Worm (Caenorhabditis elegans) whole organism, L2 larva: Measurements from ENCODE around the gene F29C4.4.

Experiments used
- C34F6.9 ChIP-seq: fragments of 150-350 bp; optimal IDR thresholded peaks from 2 replicates; lab custom pipeline; 2014; ENCODE audit warnings: missing biosample characterization, missing genetic modification characterization
- F13H6.1 ChIP-seq: sonication (generic microtip); optimal IDR thresholded peaks from 2 replicates; lab custom pipeline; 2016; ENCODE audit warnings: missing genetic modification characterization, missing compliant biosample characterization
- ZK546.5 ChIP-seq: sonication (generic microtip); optimal IDR thresholded peaks from 2 replicates; lab custom pipeline; 2017; ENCODE audit warnings: missing biosample characterization, missing genetic modification characterization
- alr-1 ChIP-seq: fragments of 150-350 bp; optimal IDR thresholded peaks from 2 replicates; lab custom pipeline; 2014; ENCODE audit warnings: missing biosample characterization, missing genetic modification characterization
- aly-2 ChIP-seq: fragments of 150-350 bp; optimal IDR thresholded peaks from 2 replicates; lab custom pipeline; 2014; ENCODE audit warnings: missing biosample characterization, missing genetic modification characterization
- ama-1 ChIP-seq: fragments of 150-350 bp; optimal IDR thresholded peaks from 2 replicates; lab custom pipeline; 2018; ENCODE audit warnings: inconsistent platforms
- ceh-82 ChIP-seq: fragments of 150-350 bp; optimal IDR thresholded peaks from 2 replicates; lab custom pipeline; 2014; ENCODE audit warnings: missing biosample characterization, missing genetic modification characterization
- crh-2 ChIP-seq: sonication (generic microtip); optimal IDR thresholded peaks from 2 replicates; lab custom pipeline; 2017; ENCODE audit warnings: missing biosample characterization, missing genetic modification characterization
- egl-27 ChIP-seq: sonication (generic microtip); optimal IDR thresholded peaks from 3 replicates; lab custom pipeline; 2017; ENCODE audit warnings: missing biosample characterization, missing genetic modification reagents, missing genetic modification characterization
- elt-1 ChIP-seq: fragments of 150-350 bp; optimal IDR thresholded peaks from 2 replicates; lab custom pipeline; 2014; ENCODE audit warnings: missing biosample characterization, missing genetic modification characterization
- elt-3 ChIP-seq: sonication (generic microtip); optimal IDR thresholded peaks from 2 replicates; lab custom pipeline; 2017; ENCODE audit warnings: missing biosample characterization, missing genetic modification characterization
- fos-1 ChIP-seq: fragments of 150-350 bp; optimal IDR thresholded peaks from 2 replicates; lab custom pipeline; 2014; ENCODE audit warnings: missing biosample characterization, missing genetic modification characterization
- lin-13 ChIP-seq: fragments of 150-350 bp; optimal IDR thresholded peaks from 2 replicates; lab custom pipeline; 2014; ENCODE audit warnings: missing biosample characterization, missing genetic modification reagents, missing genetic modification characterization
- lin-39 ChIP-seq: fragments of 150-350 bp; optimal IDR thresholded peaks from 2 replicates; lab custom pipeline; 2014; ENCODE audit warnings: missing biosample characterization, missing genetic modification reagents, missing genetic modification characterization
- lsy-2 ChIP-seq, 2 experiments: fragments of 150-350 bp in 1 of 2; sonication (generic microtip) in 1 of 2; optimal IDR thresholded peaks; 2 replicates each; lab custom pipeline; 2014 to 2017; ENCODE audit warnings: missing biosample characterization in 2 of 2, missing genetic modification characterization in 2 of 2
- mbf-1 ChIP-seq: sonication (generic microtip); optimal IDR thresholded peaks from 2 replicates; lab custom pipeline; 2017; ENCODE audit warnings: missing biosample characterization, missing genetic modification characterization
- mdl-1 ChIP-seq, 2 experiments: fragments of 150-350 bp in 1 of 2; sonication (generic microtip) in 1 of 2; optimal IDR thresholded peaks; 2 replicates each; lab custom pipeline; 2017; ENCODE audit warnings: missing biosample characterization in 2 of 2, missing genetic modification characterization in 2 of 2
- nhr-10 ChIP-seq: sonication (generic microtip); optimal IDR thresholded peaks from 2 replicates; lab custom pipeline; 2017; ENCODE audit warnings: missing biosample characterization, missing genetic modification characterization
- nhr-11 ChIP-seq: fragments of 150-350 bp; optimal IDR thresholded peaks from 2 replicates; lab custom pipeline; 2014; ENCODE audit warnings: missing biosample characterization, missing genetic modification characterization
- nhr-12 ChIP-seq: fragments of 150-350 bp; optimal IDR thresholded peaks from 2 replicates; lab custom pipeline; 2014; ENCODE audit warnings: missing biosample characterization, missing genetic modification characterization
- nhr-129 ChIP-seq: fragments of 150-350 bp; optimal IDR thresholded peaks from 2 replicates; lab custom pipeline; 2014; ENCODE audit warnings: missing biosample characterization, missing genetic modification characterization
- nhr-21 ChIP-seq: fragments of 150-350 bp; optimal IDR thresholded peaks from 2 replicates; lab custom pipeline; 2014; ENCODE audit warnings: missing biosample characterization, missing genetic modification characterization
- nhr-23 ChIP-seq: fragments of 150-350 bp; optimal IDR thresholded peaks from 2 replicates; lab custom pipeline; 2014; ENCODE audit warnings: missing biosample characterization, missing genetic modification reagents, missing genetic modification characterization
- nhr-237 ChIP-seq: fragments of 150-350 bp; optimal IDR thresholded peaks from 2 replicates; lab custom pipeline; 2014; ENCODE audit warnings: missing biosample characterization, missing genetic modification characterization
- nhr-25 ChIP-seq: fragments of 150-350 bp; sonication (generic microtip); optimal IDR thresholded peaks from 3 replicates; lab custom pipeline; 2014; ENCODE audit warnings: missing biosample characterization, missing genetic modification characterization
- nhr-77 ChIP-seq: fragments of 150-350 bp; optimal IDR thresholded peaks from 2 replicates; lab custom pipeline; 2014; ENCODE audit warnings: missing biosample characterization, missing genetic modification characterization
- peb-1 ChIP-seq: fragments of 150-350 bp; optimal IDR thresholded peaks from 2 replicates; lab custom pipeline; 2014; ENCODE audit warnings: missing biosample characterization, missing genetic modification characterization
- sem-4 ChIP-seq: fragments of 150-350 bp; optimal IDR thresholded peaks from 2 replicates; lab custom pipeline; 2014; ENCODE audit warnings: missing biosample characterization, missing genetic modification reagents, missing genetic modification characterization
- skn-1 ChIP-seq: sonication (generic microtip); optimal IDR thresholded peaks from 2 replicates; lab custom pipeline; 2017; ENCODE audit warnings: missing biosample characterization, missing genetic modification characterization
- sma-3 ChIP-seq: sonication (generic microtip); optimal IDR thresholded peaks from 2 replicates; lab custom pipeline; 2016; ENCODE audit warnings: missing genetic modification reagents, missing genetic modification characterization, missing compliant biosample characterization
- sma-9 ChIP-seq, 2 experiments: fragments of 150-350 bp in 1 of 2; sonication (generic microtip) in 1 of 2; optimal IDR thresholded peaks; 2 replicates each; lab custom pipeline; 2014 to 2016; ENCODE audit warnings: missing genetic modification characterization in 2 of 2, mild to moderate bottlenecking in 1 of 2, missing biosample characterization in 1 of 2, missing compliant biosample characterization in 1 of 2, missing genetic modification reagents in 1 of 2, moderate library complexity in 1 of 2
- snpc-4 ChIP-seq: fragments of 150-350 bp; optimal IDR thresholded peaks from 2 replicates; lab custom pipeline; 2014; ENCODE audit warnings: missing biosample characterization, missing genetic modification characterization
- unc-39 ChIP-seq: fragments of 150-350 bp; optimal IDR thresholded peaks from 2 replicates; lab custom pipeline; 2014; ENCODE audit warnings: missing biosample characterization, missing genetic modification characterization
- unc-55 ChIP-seq: fragments of 150-350 bp; sonication (generic microtip); optimal IDR thresholded peaks from 3 replicates; lab custom pipeline; 2014; ENCODE audit warnings: missing biosample characterization, missing genetic modification reagents, missing genetic modification characterization
- zag-1 ChIP-seq: fragments of 150-350 bp; optimal IDR thresholded peaks from 2 replicates; lab custom pipeline; 2014; ENCODE audit warnings: missing biosample characterization, missing genetic modification characterization
- ztf-1 ChIP-seq: fragments of 200-800 bp; sonication (Bioruptor generic); conservative IDR thresholded peaks from 2 replicates; pipeline ENCODE4 v1.3.6; 2022; ENCODE audit warnings: missing genetic modification characterization, missing compliant biosample characterization
- ztf-11 ChIP-seq: sonication (generic microtip); optimal IDR thresholded peaks from 2 replicates; lab custom pipeline; 2017; ENCODE audit warnings: missing biosample characterization, missing genetic modification characterization
- ztf-4 ChIP-seq: fragments of 150-350 bp; optimal IDR thresholded peaks from 2 replicates; lab custom pipeline; 2014; ENCODE audit warnings: missing biosample characterization, missing genetic modification characterization

Gene F29C4.4

DNA sequence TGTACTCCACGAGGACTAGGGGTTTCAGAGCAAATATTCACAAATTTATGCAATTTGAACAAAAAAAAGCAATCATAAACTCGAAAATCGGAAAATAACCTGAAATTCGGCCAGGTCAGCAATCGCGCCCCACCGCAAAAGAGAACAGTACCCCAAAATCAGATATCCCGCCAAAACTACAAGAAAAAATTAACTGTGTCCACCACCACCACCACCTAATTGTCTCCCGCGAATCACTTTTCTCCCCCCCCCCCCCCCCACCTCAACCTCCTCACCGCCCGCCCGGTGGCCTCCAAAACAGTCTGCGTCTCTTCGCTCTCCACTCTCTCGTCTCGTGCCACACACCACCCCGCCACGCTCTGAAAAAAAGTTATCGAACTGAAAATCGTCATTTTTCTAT, 17.0 kb downstream of the F29C4.4 start:
- TF ChIP-seq sma-9 (GFP tag; optimal IDR thresholded peaks at IDR 0.05; lab: Kevin White, UChicago) = no peak
- no peak for TF ChIP-seq sma-9 (tag; optimal IDR thresholded peaks at IDR 0.05; lab: Kevin White, UChicago)
- no peak for TF ChIP-seq lin-13
- no peak for TF ChIP-seq zag-1 (tag; lab: Kevin White, UChicago)
- no peak for TF ChIP-seq ztf-1 (GFP tag; lab: Robert Waterston, UW)
- TF ChIP-seq egl-27 (tag; lab: Kevin White, UChicago) = no peak
- no peak for TF ChIP-seq peb-1 (tag; lab: Kevin White, UChicago)
- TF ChIP-seq C34F6.9 (tag; lab: Kevin White, UChicago) = no peak

DNA sequence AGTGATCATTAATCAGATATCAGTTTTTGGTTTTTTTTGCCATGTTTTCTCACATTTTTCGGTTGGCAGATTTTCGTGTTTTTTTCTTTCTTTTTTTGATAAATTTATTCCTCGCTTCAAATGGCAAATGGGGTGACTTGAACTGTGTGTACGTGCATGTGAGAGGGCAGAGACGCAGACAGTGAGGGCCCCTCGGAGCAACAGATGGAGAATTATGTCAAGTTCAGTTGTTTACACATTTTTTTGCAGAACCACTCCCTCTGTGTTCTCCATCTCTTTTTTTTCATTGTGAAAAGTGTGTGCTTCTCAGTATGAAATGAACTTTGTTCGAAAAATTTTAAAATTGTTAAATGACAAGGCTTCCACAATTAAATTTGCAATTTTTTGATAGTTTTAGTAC, 18.7 kb downstream of the F29C4.4 start:
- TF ChIP-seq lin-39 (tag; lab: Kevin White, UChicago) (no peak), nhr-11 (tag; lab: Kevin White, UChicago) (no peak), C34F6.9 (tag; lab: Kevin White, UChicago) (peak; percentile 6), ZK546.5 (tag; lab: Kevin White, UChicago) (no peak), mbf-1 (no peak), egl-27 (tag; lab: Kevin White, UChicago) (no peak), ceh-82 (no peak), skn-1 (tag; lab: Kevin White, UChicago) (no peak), lsy-2 (tag; optimal IDR thresholded peaks at IDR 0.05; lab: Kevin White, UChicago) (peak in 1 of 2 experiments; percentile 0)
- TF ChIP-seq, all 48 proteins: peak for 2

DNA sequence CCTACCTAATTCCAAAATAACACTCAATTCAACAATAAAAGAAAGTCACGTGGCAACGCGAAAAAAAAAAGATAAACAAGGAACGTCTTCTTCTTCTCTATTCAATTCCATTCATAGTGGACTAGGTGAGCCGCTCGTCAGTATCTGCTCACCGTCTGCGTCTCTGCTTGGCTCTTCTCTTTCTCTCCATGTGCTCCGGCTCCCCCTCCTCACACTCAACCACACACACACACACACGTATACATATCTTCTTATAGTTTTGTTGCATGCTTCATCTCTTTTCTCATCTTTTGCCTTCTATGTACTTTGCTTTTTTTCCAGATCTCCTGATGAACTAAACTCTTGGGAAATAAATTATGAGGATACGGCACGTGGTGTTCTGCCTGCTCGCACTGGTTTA, 20.6 kb downstream of the F29C4.4 start, which contains the start of gene daf-1:
daf-1 (plus strand) TSS at position 322 of the 400 bp plus-strand sequence.
- TF ChIP-seq nhr-23 (no peak), mdl-1 (tag; optimal IDR thresholded peaks at IDR 0.05; lab: Kevin White, UChicago) (peak; percentile 69 to 77), F13H6.1 (peak; percentile 6), lsy-2 (tag; optimal IDR thresholded peaks at IDR 0.05; lab: Kevin White, UChicago) (peak in 1 of 2 experiments; percentile 51), snpc-4 (no peak), ceh-82 (no peak), unc-55 (GFP tag; lab: Kevin White, UChicago) (peak; percentile 63), nhr-129 (tag; lab: Kevin White, UChicago) (peak; percentile 50), C34F6.9 (tag; lab: Kevin White, UChicago) (peak; percentile 57), sma-9 (GFP tag; optimal IDR thresholded peaks at IDR 0.05; lab: Kevin White, UChicago) (peak; percentile 45), sma-9 (tag; optimal IDR thresholded peaks at IDR 0.05; lab: Kevin White, UChicago) (no peak)

DNA sequence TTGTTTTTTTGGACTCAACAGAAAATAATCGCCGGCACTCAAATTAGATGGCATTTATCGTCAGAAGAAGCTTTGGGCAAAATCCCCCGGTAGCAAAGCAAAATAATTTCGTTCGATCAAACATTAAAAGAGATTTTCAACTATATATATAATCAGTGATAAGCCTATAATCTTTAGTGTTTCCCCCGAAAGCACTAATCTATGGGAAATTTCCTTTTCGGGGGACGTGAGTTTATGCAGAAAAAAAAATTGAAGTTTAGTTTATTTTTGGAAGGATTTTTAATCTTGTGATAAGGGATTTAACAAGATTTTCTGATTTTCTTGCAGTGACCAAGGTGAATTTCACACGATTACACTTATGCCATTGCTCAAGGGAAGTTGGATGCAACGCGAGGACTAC, 22.5 kb downstream of the F29C4.4 start:
- TF ChIP-seq nhr-129 (tag; lab: Kevin White, UChicago) (no peak), lsy-2 (tag; optimal IDR thresholded peaks at IDR 0.05; lab: Kevin White, UChicago) (no peak)

DNA sequence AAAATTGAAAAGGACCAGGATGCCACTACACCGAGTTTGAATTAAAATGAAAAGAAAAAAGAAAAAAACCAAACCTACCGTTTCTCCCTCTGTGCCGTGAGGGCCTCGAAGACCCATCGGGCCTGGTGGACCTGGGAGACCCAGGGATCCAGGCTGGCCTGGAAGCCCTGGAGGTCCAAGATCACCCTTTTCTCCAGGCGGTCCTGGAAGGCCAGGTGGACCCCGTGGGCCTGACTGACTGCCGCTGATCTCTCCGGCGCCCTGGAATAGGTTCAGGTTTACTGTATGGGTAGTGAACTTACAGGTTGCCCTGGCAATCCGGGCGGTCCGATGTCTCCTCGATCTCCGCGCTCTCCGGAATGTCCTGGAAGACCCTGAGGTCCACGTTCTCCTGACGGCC, 28.2 kb downstream of the F29C4.4 start:
- no peak for TF ChIP-seq elt-1 (tag; lab: Kevin White, UChicago)

DNA sequence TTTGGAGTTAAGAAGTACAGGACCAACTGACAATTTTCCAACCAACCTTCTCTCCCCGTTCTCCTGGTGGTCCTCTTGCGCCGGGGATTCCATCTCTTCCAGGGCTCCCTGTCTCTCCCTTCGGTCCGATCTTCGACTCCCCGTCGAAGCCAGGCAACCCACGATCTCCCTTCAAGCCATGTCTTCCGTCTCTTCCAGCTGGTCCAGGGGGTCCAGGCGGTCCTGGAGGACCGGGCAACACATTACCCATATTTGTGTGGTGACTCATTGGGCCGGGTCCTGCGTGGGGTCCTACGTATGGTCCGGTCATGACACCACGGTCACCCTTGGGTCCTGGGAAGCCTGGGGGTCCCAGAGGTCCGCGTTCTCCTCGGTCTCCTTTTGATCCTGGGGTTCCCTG, 29.5 kb downstream of the F29C4.4 start:
- no peak for TF ChIP-seq nhr-237 (tag; lab: Kevin White, UChicago)
- no peak for TF ChIP-seq ceh-82
- no peak for TF ChIP-seq ztf-4
- TF ChIP-seq fos-1 = no peak
- TF ChIP-seq ZK546.5 (tag; lab: Kevin White, UChicago) = no peak
- TF ChIP-seq ztf-11 (tag; lab: Kevin White, UChicago) = no peak

DNA sequence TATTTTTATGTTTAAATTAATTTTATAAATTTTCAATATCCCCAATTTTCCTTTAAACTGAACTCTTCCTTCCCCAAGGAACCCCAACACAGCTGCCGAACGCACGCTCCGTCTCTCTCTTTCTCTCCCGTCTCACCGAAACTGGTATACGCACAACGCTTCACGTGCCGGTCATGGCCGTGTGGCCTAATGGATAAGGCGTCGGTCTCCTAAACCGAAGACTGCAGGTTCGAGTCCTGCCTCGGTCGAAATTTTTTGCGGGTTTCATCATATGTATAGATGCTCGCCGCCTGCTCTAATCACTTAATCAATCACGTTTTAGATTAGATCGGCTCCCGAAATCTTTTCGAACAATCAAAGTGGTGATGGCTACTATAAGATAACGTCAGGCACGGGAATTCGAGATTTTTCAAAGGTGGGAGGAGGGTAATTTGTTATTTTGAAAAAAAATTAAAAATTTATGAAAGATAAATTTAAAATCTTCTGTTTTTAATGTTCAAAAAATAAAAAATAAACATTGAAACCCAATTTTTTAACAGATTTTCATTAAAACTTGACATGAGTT, 32.4 kb downstream of the F29C4.4 start:
- TF ChIP-seq crh-2 = peak; percentile 34
- TF ChIP-seq ceh-82 = no peak
- TF ChIP-seq sma-3 (GFP tag; lab: Kevin White, UChicago) = no peak
- no peak for TF ChIP-seq peb-1 (tag; lab: Kevin White, UChicago)
- no peak for TF ChIP-seq nhr-77 (tag; lab: Kevin White, UChicago)
- no peak for TF ChIP-seq unc-39 (tag; lab: Kevin White, UChicago)
- TF ChIP-seq mdl-1 (tag; optimal IDR thresholded peaks at IDR 0.05; lab: Kevin White, UChicago) = peak; percentile 27 to 82
- TF ChIP-seq unc-55 (GFP tag; lab: Kevin White, UChicago) = peak; percentile 66
- no peak for TF ChIP-seq egl-27 (tag; lab: Kevin White, UChicago)
- TF ChIP-seq nhr-10 (tag; lab: Kevin White, UChicago) = no peak
- peak; percentile 50 for TF ChIP-seq C34F6.9 (tag; lab: Kevin White, UChicago)
- TF ChIP-seq sem-4 (tag; lab: Kevin White, UChicago) = no peak
- no peak for TF ChIP-seq sma-9 (GFP tag; optimal IDR thresholded peaks at IDR 0.05; lab: Kevin White, UChicago)
- TF ChIP-seq sma-9 (tag; optimal IDR thresholded peaks at IDR 0.05; lab: Kevin White, UChicago) = no peak
- no peak for TF ChIP-seq lin-39 (tag; lab: Kevin White, UChicago)
- TF ChIP-seq ztf-1 (GFP tag; lab: Robert Waterston, UW) = no peak
- no peak for TF ChIP-seq nhr-11 (tag; lab: Kevin White, UChicago)
- TF ChIP-seq zag-1 (tag; lab: Kevin White, UChicago) = no peak
- TF ChIP-seq nhr-25 (tag; lab: Kevin White, UChicago) = no peak
- TF ChIP-seq ztf-11 (tag; lab: Kevin White, UChicago) = no peak
- TF ChIP-seq aly-2 (tag; lab: Kevin White, UChicago) = no peak
- TF ChIP-seq nhr-12 = no peak
- no peak for TF ChIP-seq alr-1 (tag; lab: Kevin White, UChicago)
- no peak for TF ChIP-seq ama-1
- no peak for TF ChIP-seq elt-3
- no peak for TF ChIP-seq skn-1 (tag; lab: Kevin White, UChicago)
- TF ChIP-seq snpc-4 = peak; percentile 20
- no peak for TF ChIP-seq nhr-21
